Fruit fly (Drosophila melanogaster): ENCODE data around the gene elm.

The elm gene

DNA sequence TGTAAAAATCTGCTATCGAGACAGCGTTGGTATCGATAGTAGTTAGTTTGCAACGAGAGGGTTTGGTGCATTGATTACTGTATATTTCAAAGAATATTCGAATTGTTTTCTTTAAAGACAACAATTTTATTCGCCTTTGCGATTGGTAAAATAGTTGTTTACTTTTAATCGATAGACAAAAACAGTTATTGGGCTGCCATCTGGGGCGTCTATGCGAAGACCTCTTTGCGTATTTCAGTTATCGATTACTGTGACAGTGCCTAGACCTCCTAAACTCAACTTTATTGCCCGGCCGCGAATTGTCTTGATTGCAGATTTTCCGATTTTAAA, 41.6 kb downstream of the elm start, which contains the start of gene Atu (continued):
- TF ChIP-seq gce (GFP tag; IDR thresholded peaks at IDR 0.05): no peak
- no peak for TF ChIP-seq Ptx1 (GFP tag; IDR thresholded peaks at IDR 0.05)
- peak; percentile 26 for TF ChIP-seq zen (tag; optimal IDR thresholded peaks at IDR 0.05)
- TF ChIP-seq cas (GFP tag; IDR thresholded peaks at IDR 0.05): no peak
- peak; percentile 51 for TF ChIP-seq CG7928 (GFP tag; optimal IDR thresholded peaks at IDR 0.05)
- peak; percentile 93 for TF ChIP-seq sna (GFP tag; IDR thresholded peaks at IDR 0.05; ENCODE audit: partially characterized antibody)
- no peak for TF ChIP-seq bowl (GFP tag; IDR thresholded peaks at IDR 0.05)
- TF ChIP-seq CG6254 (GFP tag; optimal IDR thresholded peaks at IDR 0.05): no peak
- TF ChIP-seq zfh2 (GFP tag; optimal IDR thresholded peaks at IDR 0.05): peak; percentile 38
- TF ChIP-seq Dip3 (GFP tag; optimal IDR thresholded peaks at IDR 0.05): peak; percentile 2
- TF ChIP-seq caup (GFP tag; optimal IDR thresholded peaks at IDR 0.05; ENCODE audit: severe bottlenecking): no peak
- peak; percentile 69 for TF ChIP-seq CG9932 (GFP tag; IDR thresholded peaks at IDR 0.05)
- TF ChIP-seq TFAM (GFP tag; optimal IDR thresholded peaks at IDR 0.05): no peak
- TF ChIP-seq CG11560 (tag; IDR thresholded peaks at IDR 0.05): 0 out of 3 replicates have a peak, but pooled peaks have one; percentile 10
- TF ChIP-seq CG18476 (GFP tag; optimal IDR thresholded peaks at IDR 0.05): no peak
- no peak for TF ChIP-seq peb (GFP tag; IDR thresholded peaks at IDR 0.05)
- peak; percentile 49; the same call in 1 of the 2 replicates for TF ChIP-seq slbo (GFP tag; IDR thresholded peaks at IDR 0.05)
- no peak for TF ChIP-seq CG7357 (GFP tag; IDR thresholded peaks at IDR 0.05)
- TF ChIP-seq ind (GFP tag; optimal IDR thresholded peaks at IDR 0.05): peak; percentile 43
- no peak for TF ChIP-seq CG10959 (GFP tag; IDR thresholded peaks at IDR 0.05)
- peak; percentile 26 for TF ChIP-seq Tbp (GFP tag; optimal IDR thresholded peaks at IDR 0.05)
- no peak for TF ChIP-seq Neu2 (GFP tag; optimal IDR thresholded peaks at IDR 0.05; ENCODE audit: borderline replicate concordance)
- peak; percentile 86 for TF ChIP-seq vnd (GFP tag; IDR thresholded peaks at IDR 0.05; ENCODE audit: partially characterized antibody)
- TF ChIP-seq CG7556 (GFP tag; optimal IDR thresholded peaks at IDR 0.05): no peak
- TF ChIP-seq dati (GFP tag; IDR thresholded peaks at IDR 0.05): no peak
- TF ChIP-seq fru (optimal IDR thresholded peaks at IDR 0.05): no peak
- TF ChIP-seq Meics (GFP tag; optimal IDR thresholded peaks at IDR 0.05): peak; percentile 10
- no peak for TF ChIP-seq CG8290 (GFP tag; optimal IDR thresholded peaks at IDR 0.05)
- TF ChIP-seq CG8290 (tag; optimal IDR thresholded peaks at IDR 0.05): peak in 1 of 2 experiments; percentile 57
- no peak for TF ChIP-seq Hmx (GFP tag; optimal IDR thresholded peaks at IDR 0.05)
- TF ChIP-seq CG3407 (GFP tag; optimal IDR thresholded peaks at IDR 0.05): no peak
- peak; percentile 49 for TF ChIP-seq CG2712 (tag; optimal IDR thresholded peaks at IDR 0.05)
- no peak for TF ChIP-seq lab (GFP tag; optimal IDR thresholded peaks at IDR 0.05)
- peak; percentile 38 for TF ChIP-seq pho (GFP tag; optimal IDR thresholded peaks at IDR 0.05)
- TF ChIP-seq CG9437 (GFP tag; optimal IDR thresholded peaks at IDR 0.05): peak; percentile 24
- no peak for TF ChIP-seq bab2 (GFP tag; optimal IDR thresholded peaks at IDR 0.05)
- TF ChIP-seq knrl (GFP tag; IDR thresholded peaks at IDR 0.05; ENCODE audit: partially characterized antibody): peak; percentile 94
- TF ChIP-seq Sry-β (GFP tag; optimal IDR thresholded peaks at IDR 0.05): no peak
- no peak for TF ChIP-seq Hey (tag; optimal IDR thresholded peaks at IDR 0.05)
- peak in 1 of 2 experiments; percentile 42 for TF ChIP-seq crp (GFP tag; optimal IDR thresholded peaks at IDR 0.05)
- TF ChIP-seq Dip2 (GFP tag; IDR thresholded peaks at IDR 0.05): no peak
- TF ChIP-seq Hr78 (GFP tag; optimal IDR thresholded peaks at IDR 0.05): peak in 1 of 2 experiments; percentile 22
- TF ChIP-seq sisA (GFP tag; IDR thresholded peaks at IDR 0.05): no peak
- no peak for TF ChIP-seq Gug (GFP tag; IDR thresholded peaks at IDR 0.05)
- TF ChIP-seq Usf (GFP tag; optimal IDR thresholded peaks at IDR 0.05): no peak
- TF ChIP-seq gsb-n (tag; optimal IDR thresholded peaks at IDR 0.05): no peak
- TF ChIP-seq sob (GFP tag; IDR thresholded peaks at IDR 0.05): peak; percentile 52
- peak; percentile 84 for TF ChIP-seq CG7963 (GFP tag; IDR thresholded peaks at IDR 0.05; ENCODE audit: partially characterized antibody)
- TF ChIP-seq HmgD (GFP tag; optimal IDR thresholded peaks at IDR 0.05): peak; percentile 51
- TF ChIP-seq mld (GFP tag; IDR thresholded peaks at IDR 0.05; ENCODE audit: partially characterized antibody): peak; percentile 42; the same call in 1 of the 3 replicates
- TF ChIP-seq vfl (GFP tag; optimal IDR thresholded peaks at IDR 0.05): no peak
- TF ChIP-seq CG3726 (GFP tag; IDR thresholded peaks at IDR 0.05): no peak

Measured in whole organism, embryonic.